Worm (Caenorhabditis elegans): ENCODE results near the gene T02H6.4.
A peak's percentile ranks its signal among the peaks of the same experiment; 100 is the strongest.

ce11 chrII:650321-651005 lies 39.4 kb upstream of the T02H6.4 start, which contains the start of the genes K07E8.7 and frpr-14:
- TF ChIP-seq ceh-28 (tag; optimal IDR thresholded peaks at IDR 0.05) (no peak), elt-1 (tag; optimal IDR thresholded peaks at IDR 0.05) (no peak), nhr-25 (tag; optimal IDR thresholded peaks at IDR 0.05) (no peak), pqm-1 (tag; optimal IDR thresholded peaks at IDR 0.05) (no peak), mdl-1 (tag; optimal IDR thresholded peaks at IDR 0.05) (no peak), nhr-11 (tag; optimal IDR thresholded peaks at IDR 0.05) (no peak), ama-1 (optimal IDR thresholded peaks at IDR 0.05) (no peak), unc-62 (GFP tag; optimal IDR thresholded peaks at IDR 0.05) (no peak), nhr-28 (tag; optimal IDR thresholded peaks at IDR 0.05) (no peak), nfya-1 (tag; optimal IDR thresholded peaks at IDR 0.05; ENCODE audit: insufficient read depth) (peak; percentile 39), lin-15B (tag; optimal IDR thresholded peaks at IDR 0.05) (no peak), fkh-10 (GFP tag; optimal IDR thresholded peaks at IDR 0.05) (no peak), tbx-2 (tag; optimal IDR thresholded peaks at IDR 0.05) (no peak)

Measured in whole organism, L3 larva.